Worm (Caenorhabditis elegans) whole organism, L4 larva: ENCODE data around the gene rcan-1.
A peak's percentile ranks its signal among the peaks of the same experiment; 100 is the strongest.

Experiments used
- F10B5.3 ChIP-seq: sonication (generic microtip); optimal IDR thresholded peaks from 2 replicates; lab custom pipeline; 2016; ENCODE audit warnings: mild to moderate bottlenecking, missing genetic modification characterization, missing compliant biosample characterization
- F44E2.7 ChIP-seq: fragments of 200-800 bp; sonication (Bioruptor generic); IDR thresholded peaks from 2 replicates; pipeline ENCODE4 v2.1.2; 2022; ENCODE audit warnings: missing genetic modification characterization, missing compliant biosample characterization
- F49E8.2 ChIP-seq: sonication (generic microtip); optimal IDR thresholded peaks from 2 replicates; lab custom pipeline; 2016; ENCODE audit warnings: missing compliant biosample characterization, mild to moderate bottlenecking, missing genetic modification characterization, borderline replicate concordance
- Y105C5A.15 ChIP-seq: fragments of 200-800 bp; sonication (Bioruptor generic); IDR thresholded peaks from 2 replicates; pipeline ENCODE4 v1.3.6; 2022; ENCODE audit warnings: missing genetic modification characterization, missing compliant biosample characterization
- aha-1 ChIP-seq: fragments of 150-350 bp; peaks from one replicate; lab custom pipeline; 2014; ENCODE audit warnings: missing biosample characterization, missing genetic modification characterization
- aly-2 ChIP-seq: sonication (generic microtip); optimal IDR thresholded peaks from 2 replicates; lab custom pipeline; 2018; ENCODE audit warnings: missing biosample characterization, missing genetic modification characterization
- ceh-20 ChIP-seq: fragments of 200-800 bp; sonication (Bioruptor generic); IDR thresholded peaks from 2 replicates; pipeline ENCODE4 v1.3.6; 2022; ENCODE audit warnings: missing genetic modification reagents, missing genetic modification characterization, missing compliant biosample characterization
- ceh-28 ChIP-seq: fragments of 150-350 bp; optimal IDR thresholded peaks from 2 replicates; lab custom pipeline; 2014; ENCODE audit warnings: missing biosample characterization, missing genetic modification reagents, missing genetic modification characterization
- ceh-32 ChIP-seq: sonication (generic microtip); optimal IDR thresholded peaks from 2 replicates; lab custom pipeline; 2016; ENCODE audit warnings: mild to moderate bottlenecking, missing genetic modification characterization, missing compliant biosample characterization; ENCODE audit not compliant: poor library complexity
- ceh-44 ChIP-seq: fragments of 200-800 bp; sonication (Bioruptor generic); IDR thresholded peaks from 2 replicates; pipeline ENCODE4 v1.3.6; 2022; ENCODE audit warnings: missing genetic modification reagents, missing genetic modification characterization, missing compliant biosample characterization
- ceh-82 ChIP-seq: sonication (generic microtip); optimal IDR thresholded peaks from 2 replicates; lab custom pipeline; 2017; ENCODE audit warnings: missing biosample characterization, missing genetic modification characterization
- ctbp-1 ChIP-seq: fragments of 200-800 bp; sonication (Bioruptor generic); IDR thresholded peaks from 2 replicates; pipeline ENCODE4 v1.3.6; 2022; ENCODE audit warnings: missing genetic modification reagents, missing genetic modification characterization, missing compliant biosample characterization
- daf-12 ChIP-seq: fragments of 150-350 bp; optimal IDR thresholded peaks from 2 replicates; lab custom pipeline; 2014; ENCODE audit warnings: missing biosample characterization, missing genetic modification reagents, missing genetic modification characterization
- daf-16 ChIP-seq, 3 experiments: sonication (generic microtip); optimal IDR thresholded peaks; 2 replicates each; lab custom pipeline; 2016 to 2017; ENCODE audit warnings: missing genetic modification characterization in 3 of 3, missing genetic modification reagents in 3 of 3, mild to moderate bottlenecking in 2 of 3, missing compliant biosample characterization in 2 of 3, missing biosample characterization in 1 of 3, moderate library complexity in 1 of 3
- daf-8 ChIP-seq: fragments of 200-800 bp; sonication (Bioruptor generic); IDR thresholded peaks from 2 replicates; pipeline ENCODE4 v1.3.6; 2022; ENCODE audit warnings: missing genetic modification characterization, missing compliant biosample characterization
- dmd-6 ChIP-seq: fragments of 200-800 bp; sonication (Bioruptor generic); IDR thresholded peaks from 2 replicates; pipeline ENCODE4 v1.3.6; 2022; ENCODE audit warnings: missing genetic modification reagents, missing genetic modification characterization, missing compliant biosample characterization
- dmd-8 ChIP-seq: fragments of 200-800 bp; sonication (Bioruptor generic); IDR thresholded peaks from 2 replicates; pipeline ENCODE4 v1.3.6; 2022; ENCODE audit warnings: missing genetic modification characterization, missing compliant biosample characterization
- duxl-1 ChIP-seq: sonication (generic microtip); optimal IDR thresholded peaks from 2 replicates; lab custom pipeline; 2016; ENCODE audit warnings: mild to moderate bottlenecking, missing genetic modification characterization, moderate library complexity, missing compliant biosample characterization; ENCODE audit not compliant: poor library complexity
- egl-27 ChIP-seq: sonication (generic microtip); optimal IDR thresholded peaks from 3 replicates; lab custom pipeline; 2017; ENCODE audit warnings: missing biosample characterization, missing genetic modification reagents, missing genetic modification characterization
- fkh-10 ChIP-seq: fragments of 150-350 bp; optimal IDR thresholded peaks from 2 replicates; lab custom pipeline; 2014; ENCODE audit warnings: missing biosample characterization, missing genetic modification reagents, missing genetic modification characterization
- fos-1 ChIP-seq: fragments of 150-350 bp; optimal IDR thresholded peaks from 2 replicates; lab custom pipeline; 2014; ENCODE audit warnings: missing biosample characterization, missing genetic modification characterization
- hlh-11 ChIP-seq: fragments of 200-800 bp; sonication (Bioruptor generic); optimal IDR thresholded peaks from 2 replicates; lab custom pipeline; 2018; ENCODE audit warnings: mild to moderate bottlenecking, missing genetic modification characterization, missing compliant biosample characterization
- hlh-30 ChIP-seq: sonication (generic microtip); optimal IDR thresholded peaks from 2 replicates; lab custom pipeline; 2017; ENCODE audit warnings: antibody characterized with exemption, mild to moderate bottlenecking, missing genetic modification characterization, missing compliant biosample characterization; ENCODE audit not compliant: insufficient read depth
- hmg-1.1 ChIP-seq: fragments of 200-800 bp; sonication (Bioruptor generic); IDR thresholded peaks from 2 replicates; pipeline ENCODE4 v1.3.6; 2022; ENCODE audit warnings: missing genetic modification reagents, missing genetic modification characterization, missing compliant biosample characterization
- lin-1 ChIP-seq: fragments of 200-800 bp; sonication (Bioruptor generic); IDR thresholded peaks from 2 replicates; pipeline ENCODE4 v1.3.6; 2022; ENCODE audit warnings: missing genetic modification reagents, missing genetic modification characterization, missing compliant biosample characterization
- lin-38 ChIP-seq: fragments of 200-800 bp; sonication (Bioruptor generic); IDR thresholded peaks from 2 replicates; pipeline ENCODE4 v1.3.6; 2022; ENCODE audit warnings: missing genetic modification reagents, missing genetic modification characterization, missing compliant biosample characterization
- lin-39 ChIP-seq: fragments of 150-350 bp; optimal IDR thresholded peaks from 2 replicates; lab custom pipeline; 2014; ENCODE audit warnings: missing biosample characterization, missing genetic modification reagents, missing genetic modification characterization
- lir-3 ChIP-seq: sonication (generic microtip); optimal IDR thresholded peaks from 2 replicates; lab custom pipeline; 2016; ENCODE audit warnings: mild to moderate bottlenecking, missing genetic modification characterization, missing compliant biosample characterization
- madf-5 ChIP-seq, 2 experiments: fragments of 200-800 bp; sonication (Bioruptor generic); IDR thresholded peaks; 2 replicates each; pipeline ENCODE4 v1.3.6; 2022; ENCODE audit warnings: missing compliant biosample characterization in 2 of 2, missing genetic modification characterization in 2 of 2
- madf-9 ChIP-seq: fragments of 200-800 bp; sonication (Bioruptor generic); conservative IDR thresholded peaks from 2 replicates; pipeline ENCODE4 v1.3.6; 2022; ENCODE audit warnings: missing genetic modification reagents, missing genetic modification characterization, missing compliant biosample characterization
- mdl-1 ChIP-seq, 2 experiments: fragments of 150-350 bp in 1 of 2; sonication (generic microtip) in 1 of 2; optimal IDR thresholded peaks; 2 replicates each; lab custom pipeline; 2014 to 2017; ENCODE audit warnings: missing biosample characterization in 2 of 2, missing genetic modification characterization in 2 of 2
- mxl-2 ChIP-seq: fragments of 200-800 bp; sonication (Bioruptor generic); conservative IDR thresholded peaks from 2 replicates; pipeline ENCODE4 v1.3.6; 2022; ENCODE audit warnings: missing genetic modification reagents, missing genetic modification characterization, missing compliant biosample characterization
- mxl-3 ChIP-seq: fragments of 200-800 bp; sonication (Bioruptor generic); optimal IDR thresholded peaks from 2 replicates; lab custom pipeline; 2018; ENCODE audit warnings: mild to moderate bottlenecking, missing genetic modification characterization, missing compliant biosample characterization
- nhr-10 ChIP-seq: fragments of 150-350 bp; optimal IDR thresholded peaks from 2 replicates; lab custom pipeline; 2014; ENCODE audit warnings: missing biosample characterization, missing genetic modification characterization
- nhr-102 ChIP-seq: sonication (generic microtip); optimal IDR thresholded peaks from 2 replicates; lab custom pipeline; 2016; ENCODE audit warnings: mild to moderate bottlenecking, missing genetic modification characterization, moderate library complexity, missing compliant biosample characterization
- nhr-28 ChIP-seq: fragments of 150-350 bp; optimal IDR thresholded peaks from 2 replicates; lab custom pipeline; 2014; ENCODE audit warnings: missing biosample characterization, missing genetic modification characterization
- nhr-6 ChIP-seq: fragments of 150-350 bp; optimal IDR thresholded peaks from 2 replicates; lab custom pipeline; 2014; ENCODE audit warnings: missing biosample characterization, missing genetic modification characterization
- nhr-76 ChIP-seq: fragments of 150-350 bp; optimal IDR thresholded peaks from 2 replicates; lab custom pipeline; 2014; ENCODE audit warnings: missing biosample characterization, missing genetic modification characterization
- nhr-77 ChIP-seq: fragments of 150-350 bp; optimal IDR thresholded peaks from 2 replicates; lab custom pipeline; 2014; ENCODE audit warnings: missing biosample characterization, missing genetic modification characterization
- pha-4 ChIP-seq, 2 experiments: fragments of 150-350 bp in 1 of 2; fragments of 200-800 bp in 1 of 2; sonication (Bioruptor generic) in 1 of 2; IDR thresholded peaks in 1 of 2; optimal IDR thresholded peaks in 1 of 2; 2 replicates each; pipeline versions ENCODE4 v1.3.6 to Lab custom; 2014 to 2022; ENCODE audit warnings: missing genetic modification characterization in 2 of 2, missing genetic modification reagents in 2 of 2, missing biosample characterization in 1 of 2, missing compliant biosample characterization in 1 of 2
- rbr-2 ChIP-seq: sonication (generic microtip); optimal IDR thresholded peaks from 2 replicates; lab custom pipeline; 2016; ENCODE audit warnings: missing genotype, missing genetic modification characterization, missing compliant biosample characterization
- skn-1 ChIP-seq: fragments of 150-350 bp; optimal IDR thresholded peaks from 2 replicates; lab custom pipeline; 2014; ENCODE audit warnings: missing biosample characterization, missing genetic modification characterization
- snpc-1.2 ChIP-seq: fragments of 200-800 bp; sonication (Bioruptor generic); IDR thresholded peaks from 2 replicates; pipeline ENCODE4 v1.3.6; 2022; ENCODE audit warnings: missing genetic modification reagents, missing genetic modification characterization, missing compliant biosample characterization
- snpc-4 ChIP-seq: fragments of 150-350 bp; optimal IDR thresholded peaks from 2 replicates; lab custom pipeline; 2014; ENCODE audit warnings: missing biosample characterization, missing genetic modification characterization
- spr-1 ChIP-seq: sonication (generic microtip); optimal IDR thresholded peaks from 2 replicates; lab custom pipeline; 2016; ENCODE audit warnings: mild to moderate bottlenecking, missing genetic modification characterization, missing compliant biosample characterization
- tag-97 ChIP-seq: fragments of 200-800 bp; sonication (Bioruptor generic); IDR thresholded peaks from 2 replicates; pipeline ENCODE4 v1.3.6; 2022; ENCODE audit warnings: missing genetic modification characterization, missing compliant biosample characterization
- tra-1 ChIP-seq: fragments of 200-800 bp; sonication (Bioruptor generic); IDR thresholded peaks from 2 replicates; pipeline ENCODE4 v1.3.6; 2022; ENCODE audit warnings: missing genetic modification reagents, missing genetic modification characterization, missing compliant biosample characterization
- unc-130 ChIP-seq: sonication (generic microtip); optimal IDR thresholded peaks from 2 replicates; lab custom pipeline; 2016; ENCODE audit warnings: missing genetic modification reagents, missing genetic modification characterization, missing compliant biosample characterization
- vab-7 ChIP-seq: fragments of 200-800 bp; sonication (Bioruptor generic); IDR thresholded peaks from 2 replicates; pipeline ENCODE4 v1.3.6; 2022; ENCODE audit warnings: missing genetic modification reagents, missing genetic modification characterization, missing compliant biosample characterization
- zfp-2 ChIP-seq: sonication (generic microtip); optimal IDR thresholded peaks from 2 replicates; lab custom pipeline; 2016; ENCODE audit warnings: mild to moderate bottlenecking, missing genetic modification characterization, missing compliant biosample characterization
- ztf-7 ChIP-seq: fragments of 150-350 bp; optimal IDR thresholded peaks from 2 replicates; lab custom pipeline; 2014; ENCODE audit warnings: missing biosample characterization, missing genetic modification characterization

Gene rcan-1

ce11 chrIII:5721888-5722287 lies 38.0 kb upstream of the rcan-1 start (continued):
- TF ChIP-seq spr-1 (tag; lab: Kevin White, UChicago) (no peak), vab-7 (0 out of 2 replicates have a peak, but pooled peaks have one; percentile 23), unc-130 (GFP tag; lab: Kevin White, UChicago) (peak; percentile 72), lin-1 (0 out of 2 replicates have a peak, but pooled peaks have one; percentile 32), zfp-2 (tag; lab: Kevin White, UChicago) (no peak), tra-1 (GFP tag; lab: Robert Waterston, UW) (peak; percentile 83), hlh-30 (tag; lab: Kevin White, UChicago) (peak; percentile 28), ctbp-1 (GFP tag; lab: Robert Waterston, UW) (no peak), fos-1 (tag; lab: Kevin White, UChicago) (no peak), F49E8.2 (tag; lab: Kevin White, UChicago) (no peak), skn-1 (tag; lab: Kevin White, UChicago) (no peak), mxl-2 (GFP tag; lab: Robert Waterston, UW) (no peak), ceh-20 (GFP tag; lab: Robert Waterston, UW) (no peak), pha-4 (GFP tag; IDR thresholded peaks at IDR 0.05; lab: Robert Waterston, UW) (no peak), pha-4 (tag; optimal IDR thresholded peaks at IDR 0.05; lab: Kevin White, UChicago) (no peak), snpc-1.2 (GFP tag; lab: Robert Waterston, UW) (no peak), ceh-44 (GFP tag; lab: Robert Waterston, UW) (0 out of 2 replicates have a peak, but pooled peaks have one; percentile 27), mdl-1 (tag; optimal IDR thresholded peaks at IDR 0.05; lab: Kevin White, UChicago) (peak in 1 of 2 experiments; percentile 26), F44E2.7 (GFP tag; lab: Robert Waterston, UW) (no peak), dmd-8 (GFP tag; lab: Robert Waterston, UW) (no peak), hmg-1.1 (GFP tag; lab: Robert Waterston, UW) (peak; percentile 35; the same call in 1 of the 2 replicates), lin-39 (tag; lab: Kevin White, UChicago) (no peak), ztf-7 (peak; percentile 55), nhr-76 (tag; lab: Kevin White, UChicago) (no peak), hlh-11 (tag; lab: Kevin White, UChicago) (peak; percentile 61), snpc-4 (tag; lab: Kevin White, UChicago) (no peak), nhr-102 (peak; percentile 67), mxl-3 (GFP tag; lab: Kevin White, UChicago) (peak; percentile 13), Y105C5A.15 (GFP tag; lab: Robert Waterston, UW) (no peak), rbr-2 (tag; lab: Kevin White, UChicago) (peak; percentile 56), ceh-82 (tag; lab: Kevin White, UChicago) (no peak), madf-5 (GFP tag; IDR thresholded peaks at IDR 0.05; lab: Robert Waterston, UW) (no peak), fkh-10 (GFP tag; lab: Kevin White, UChicago) (no peak), duxl-1 (peak; percentile 82), daf-16 (GFP tag; optimal IDR thresholded peaks at IDR 0.05; lab: Kevin White, UChicago) (peak in 1 of 2 experiments; percentile 36), daf-16 (tag; optimal IDR thresholded peaks at IDR 0.05; lab: Kevin White, UChicago) (peak; percentile 49), ceh-28 (peak; percentile 17), egl-27 (tag; lab: Kevin White, UChicago) (no peak), nhr-6 (tag; lab: Kevin White, UChicago) (peak; percentile 11), aha-1 (tag; lab: Kevin White, UChicago) (peak; percentile 95), daf-12 (tag; lab: Kevin White, UChicago) (no peak), dmd-6 (GFP tag; lab: Robert Waterston, UW) (peak; percentile 86), daf-8 (no peak), ceh-32 (tag; lab: Kevin White, UChicago) (no peak), aly-2 (no peak), nhr-10 (tag; lab: Kevin White, UChicago) (no peak), nhr-77 (tag; lab: Kevin White, UChicago) (peak; percentile 48), nhr-28 (tag; lab: Kevin White, UChicago) (peak; percentile 67), F10B5.3 (peak; percentile 7), lin-38 (GFP tag; lab: Robert Waterston, UW) (peak; percentile 66), madf-9 (peak; percentile 52), lir-3 (no peak), tag-97 (GFP tag; lab: Robert Waterston, UW) (no peak)
